Fruit fly (Drosophila melanogaster) whole organism, embryonic: Measurements from ENCODE around the gene Mad.
A peak's percentile ranks its signal among the peaks of the same experiment; 100 is the strongest.

Experiments
- Ada2b ChIP-seq: fragments of 200-800 bp; sonication (Bioruptor generic); IDR thresholded peaks from 2 replicates; pipeline ENCODE4 v1.3.6; 2022; ENCODE audit warnings: missing biosample characterization, missing genetic modification characterization
- Antp ChIP-seq: fragments of 200-800 bp; sonication (Bioruptor generic); optimal IDR thresholded peaks from 3 replicates; lab custom pipeline; 2016; ENCODE audit warnings: missing biosample characterization, missing genetic modification characterization
- Bgb ChIP-seq: fragments of 200-800 bp; sonication (Bioruptor generic); IDR thresholded peaks from 2 replicates; pipeline ENCODE4 v1.3.6; 2022; ENCODE audit warnings: missing biosample characterization, missing genetic modification characterization; ENCODE audit not compliant: partially characterized antibody
- CG1024 ChIP-seq: fragments of 200-800 bp; sonication (Bioruptor generic); IDR thresholded peaks from 2 replicates; pipeline ENCODE4 v1.3.6; 2022; ENCODE audit warnings: missing biosample characterization, missing genetic modification characterization
- CG10959 ChIP-seq: fragments of 200-800 bp; sonication (Bioruptor generic); IDR thresholded peaks from 2 replicates; pipeline ENCODE4 v1.3.6; 2022; ENCODE audit warnings: missing biosample characterization, missing genetic modification characterization
- CG11504 ChIP-seq: fragments of 200-800 bp; sonication (Bioruptor generic); optimal IDR thresholded peaks from 3 replicates; lab custom pipeline; 2019; ENCODE audit warnings: missing biosample characterization, mild to moderate bottlenecking, missing genetic modification characterization, moderate library complexity
- CG11723 ChIP-seq: fragments of 200-800 bp; sonication (Bioruptor generic); optimal IDR thresholded peaks from 2 replicates; lab custom pipeline; 2017; ENCODE audit warnings: missing biosample characterization, mild to moderate bottlenecking, missing genetic modification characterization
- CG13775 ChIP-seq: fragments of 200-800 bp; sonication (Bioruptor generic); optimal IDR thresholded peaks from 3 replicates; lab custom pipeline; 2017; ENCODE audit warnings: missing biosample characterization, mild to moderate bottlenecking, missing genetic modification characterization
- CG14860 ChIP-seq: fragments of 200-800 bp; sonication (Bioruptor generic); IDR thresholded peaks from 3 replicates; pipeline ENCODE4 v1.3.6; 2022; ENCODE audit warnings: missing biosample characterization, missing genetic modification characterization; ENCODE audit not compliant: partially characterized antibody
- CG15073 ChIP-seq: fragments of 200-800 bp; sonication (Bioruptor generic); optimal IDR thresholded peaks from 2 replicates; lab custom pipeline; 2016; ENCODE audit warnings: missing biosample characterization, missing genetic modification characterization
- CG1529 ChIP-seq: fragments of 200-800 bp; sonication (Bioruptor generic); optimal IDR thresholded peaks from 3 replicates; lab custom pipeline; 2018; ENCODE audit warnings: missing biosample characterization, missing genetic modification characterization
- CG15601 ChIP-seq: fragments of 200-800 bp; sonication (Bioruptor generic); optimal IDR thresholded peaks from 3 replicates; lab custom pipeline; 2019; ENCODE audit warnings: missing biosample characterization, mild to moderate bottlenecking, missing genetic modification characterization, moderate library complexity
- CG1792 ChIP-seq: fragments of 200-800 bp; sonication (Bioruptor generic); optimal IDR thresholded peaks from 2 replicates; lab custom pipeline; 2016; ENCODE audit warnings: missing biosample characterization, missing genetic modification characterization
- CG4730 ChIP-seq: fragments of 200-800 bp; sonication (Bioruptor generic); IDR thresholded peaks from 2 replicates; pipeline ENCODE4 v1.3.6; 2022; ENCODE audit warnings: missing biosample characterization, missing genetic modification characterization
- CG8924 ChIP-seq: fragments of 200-800 bp; optimal IDR thresholded peaks from 3 replicates; lab custom pipeline; 2019; ENCODE audit warnings: missing biosample characterization, mild to moderate bottlenecking, missing genetic modification characterization, moderate library complexity
- Chrac-16 ChIP-seq: fragments of 200-800 bp; sonication (Bioruptor generic); optimal IDR thresholded peaks from 3 replicates; lab custom pipeline; 2016; ENCODE audit warnings: missing biosample characterization, missing genetic modification characterization
- Dfd ChIP-seq, 2 experiments: fragments of >200 bp; optimal IDR thresholded peaks; 2 replicates each; lab custom pipeline; 2017; ENCODE audit warnings: missing biosample characterization in 2 of 2, missing genetic modification characterization in 2 of 2
- Ets97D ChIP-seq: fragments of 200-800 bp; sonication (Bioruptor generic); optimal IDR thresholded peaks from 3 replicates; lab custom pipeline; 2016; ENCODE audit warnings: missing biosample characterization, missing genetic modification characterization
- Hand ChIP-seq: fragments of 200-800 bp; sonication (Bioruptor generic); optimal IDR thresholded peaks from 2 replicates; lab custom pipeline; 2017; ENCODE audit warnings: mild to moderate bottlenecking, missing biosample characterization, missing genetic modification reagents, missing genetic modification characterization
- Vsx1 ChIP-seq: fragments of 200-800 bp; sonication (Bioruptor generic); optimal IDR thresholded peaks from 2 replicates; lab custom pipeline; 2017; ENCODE audit warnings: missing biosample characterization, mild to moderate bottlenecking, missing genetic modification characterization, missing genetic modification reagents
- bbx ChIP-seq: fragments of 200-800 bp; sonication (Bioruptor generic); IDR thresholded peaks from 2 replicates; pipeline ENCODE4 v1.3.6; 2022; ENCODE audit warnings: missing biosample characterization, missing genetic modification characterization; ENCODE audit not compliant: partially characterized antibody
- bsh ChIP-seq, 2 experiments: fragments of 200-800 bp; sonication (Bioruptor generic); optimal IDR thresholded peaks; 2 replicates each; lab custom pipeline; 2017 to 2018; ENCODE audit warnings: mild to moderate bottlenecking in 2 of 2, missing biosample characterization in 2 of 2, missing genetic modification characterization in 2 of 2, moderate library complexity in 1 of 2
- cas ChIP-seq: fragments of 200-800 bp; sonication (Bioruptor generic); IDR thresholded peaks from 2 replicates; pipeline ENCODE4 v1.3.6; 2022; ENCODE audit warnings: missing biosample characterization, missing genetic modification characterization
- caup ChIP-seq: fragments of 200-800 bp; sonication (Bioruptor generic); optimal IDR thresholded peaks from 3 replicates; lab custom pipeline; 2017; ENCODE audit warnings: missing biosample characterization, mild to moderate bottlenecking, missing genetic modification characterization, moderate library complexity; ENCODE audit not compliant: severe bottlenecking
- dan ChIP-seq: fragments of 200-800 bp; sonication (Bioruptor generic); IDR thresholded peaks from 2 replicates; pipeline ENCODE4 v1.3.6; 2022; ENCODE audit warnings: missing biosample characterization, missing genetic modification characterization
- dysf ChIP-seq: fragments of 200-800 bp; sonication (Bioruptor generic); IDR thresholded peaks from 3 replicates; pipeline ENCODE4 v1.3.6; 2022; ENCODE audit warnings: missing biosample characterization, missing genetic modification characterization
- eyg ChIP-seq: fragments of 200-800 bp; sonication (Bioruptor generic); optimal IDR thresholded peaks from 3 replicates; lab custom pipeline; 2016; ENCODE audit warnings: missing biosample characterization, missing genetic modification characterization
- grau ChIP-seq: fragments of 200-800 bp; optimal IDR thresholded peaks from 3 replicates; lab custom pipeline; 2019; ENCODE audit warnings: missing biosample characterization, mild to moderate bottlenecking, missing genetic modification characterization, moderate library complexity
- gsb ChIP-seq: fragments of 200-800 bp; sonication (Bioruptor generic); IDR thresholded peaks from 2 replicates; pipeline ENCODE4 v1.3.6; 2022; ENCODE audit warnings: missing biosample characterization, missing genetic modification characterization
- gt ChIP-seq: fragments of 200-800 bp; sonication (Bioruptor generic); IDR thresholded peaks from 2 replicates; pipeline ENCODE4 v1.3.6; 2022; ENCODE audit warnings: missing biosample characterization, missing genetic modification characterization
- ham ChIP-seq: fragments of 200-800 bp; sonication (Bioruptor generic); IDR thresholded peaks from 2 replicates; pipeline ENCODE4 v1.3.6; 2022; ENCODE audit warnings: missing biosample characterization, missing genetic modification characterization
- hb ChIP-seq: fragments of 200-800 bp; sonication (Bioruptor generic); IDR thresholded peaks from 3 replicates; pipeline ENCODE4 v1.3.6; 2022; ENCODE audit warnings: missing biosample characterization, missing genetic modification characterization; ENCODE audit not compliant: partially characterized antibody
- her ChIP-seq: fragments of 200-800 bp; sonication (Bioruptor generic); optimal IDR thresholded peaks from 2 replicates; lab custom pipeline; 2016; ENCODE audit warnings: missing biosample characterization, missing genetic modification characterization
- hkb ChIP-seq, 2 experiments: fragments of 200-800 bp in 1 of 2; fragments of >200 bp in 1 of 2; sonication (Bioruptor generic) in 1 of 2; IDR thresholded peaks in 1 of 2; optimal IDR thresholded peaks in 1 of 2; 2 replicates each; pipeline versions ENCODE4 v1.3.6 to Lab custom; 2017 to 2022; ENCODE audit warnings: missing biosample characterization in 1 of 2, missing genetic modification characterization in 1 of 2
- ind ChIP-seq: fragments of 200-800 bp; sonication (Bioruptor generic); optimal IDR thresholded peaks from 3 replicates; lab custom pipeline; 2016; ENCODE audit warnings: missing biosample characterization, missing genetic modification characterization
- jing ChIP-seq: fragments of 200-800 bp; sonication (Bioruptor generic); optimal IDR thresholded peaks from 2 replicates; lab custom pipeline; 2018; ENCODE audit warnings: missing biosample characterization, mild to moderate bottlenecking, missing genetic modification characterization
- maf-S ChIP-seq: fragments of 200-800 bp; sonication (Bioruptor generic); optimal IDR thresholded peaks from 2 replicates; lab custom pipeline; 2016; ENCODE audit warnings: missing biosample characterization, missing genetic modification characterization
- pho ChIP-seq: fragments of 200-800 bp; sonication (Bioruptor generic); optimal IDR thresholded peaks from 2 replicates; lab custom pipeline; 2016; ENCODE audit warnings: missing biosample characterization, missing genetic modification characterization
- pzg ChIP-seq: fragments of 200-800 bp; sonication (Bioruptor generic); optimal IDR thresholded peaks from 3 replicates; lab custom pipeline; 2018; ENCODE audit warnings: missing biosample characterization, mild to moderate bottlenecking, missing genetic modification characterization, moderate library complexity
- run ChIP-seq: fragments of 200-800 bp; sonication (Bioruptor generic); optimal IDR thresholded peaks from 3 replicates; lab custom pipeline; 2018; ENCODE audit warnings: missing biosample characterization, mild to moderate bottlenecking, missing genetic modification characterization
- sc ChIP-seq, 3 experiments: fragments of >200 bp in 2 of 3; fragments of 200-800 bp in 1 of 3; sonication (Bioruptor generic) in 1 of 3; optimal IDR thresholded peaks; 2 replicates in 2 of 3; 3 replicates in 1 of 3; lab custom pipeline; 2017; ENCODE audit warnings: mild to moderate bottlenecking in 1 of 3, missing biosample characterization in 1 of 3, missing genetic modification characterization in 1 of 3, missing genetic modification reagents in 1 of 3
- schlank ChIP-seq: fragments of 200-800 bp; sonication (Bioruptor generic); optimal IDR thresholded peaks from 2 replicates; lab custom pipeline; 2018; ENCODE audit warnings: missing biosample characterization, mild to moderate bottlenecking, missing genetic modification characterization
- sd ChIP-seq: fragments of 200-800 bp; sonication (Bioruptor generic); optimal IDR thresholded peaks from 3 replicates; lab custom pipeline; 2018; ENCODE audit warnings: missing biosample characterization, mild to moderate bottlenecking, missing genetic modification characterization, moderate library complexity
- tll ChIP-seq, 2 experiments: fragments of 200-800 bp in 1 of 2; fragments of >200 bp in 1 of 2; sonication (Bioruptor generic) in 1 of 2; optimal IDR thresholded peaks; 2 replicates each; lab custom pipeline; 2017 to 2019; ENCODE audit warnings: missing biosample characterization in 2 of 2, missing genetic modification characterization in 2 of 2, mild to moderate bottlenecking in 1 of 2, moderate library complexity in 1 of 2
- toy ChIP-seq: fragments of 200-800 bp; sonication (Bioruptor generic); IDR thresholded peaks from 2 replicates; pipeline ENCODE4 v1.3.6; 2022; ENCODE audit warnings: missing biosample characterization, missing genetic modification characterization
- twi ChIP-seq: fragments of 200-800 bp; optimal IDR thresholded peaks from 2 replicates; lab custom pipeline; 2019; ENCODE audit warnings: missing biosample characterization, mild to moderate bottlenecking, missing genetic modification characterization, moderate library complexity
- tx ChIP-seq: fragments of 200-800 bp; sonication (Bioruptor generic); optimal IDR thresholded peaks from 2 replicates; lab custom pipeline; 2016; ENCODE audit warnings: missing biosample characterization, missing genetic modification characterization

The Mad gene

dm6 chr2L:3152696-3153613 lies 6.5 kb downstream of the Mad start (continued):
- TF ChIP-seq tll (GFP tag; optimal IDR thresholded peaks at IDR 0.05; lab: Kevin White, UChicago) (no peak), ind (peak; percentile 95), gsb (GFP tag; lab: Robert Waterston, UW) (peak; percentile 53; the same call in 1 of the 2 replicates), schlank (tag; lab: Kevin White, UChicago) (peak; percentile 47), caup (peak; percentile 79), CG1792 (GFP tag; lab: Kevin White, UChicago) (peak; percentile 94), CG14860 (GFP tag; lab: Robert Waterston, UW) (no peak), sc (optimal IDR thresholded peaks at IDR 0.05; lab: Kevin White, UChicago) (no peak), sc (GFP tag; optimal IDR thresholded peaks at IDR 0.05; lab: Kevin White, UChicago) (peak; percentile 94), CG15073 (GFP tag; lab: Kevin White, UChicago) (peak; percentile 79), Ada2b (GFP tag; lab: Robert Waterston, UW) (peak; percentile 91), CG13775 (GFP tag; lab: Kevin White, UChicago) (peak; percentile 87), tx (GFP tag; lab: Kevin White, UChicago) (peak; percentile 95), Ets97D (peak; percentile 83), ham (GFP tag; lab: Robert Waterston, UW) (peak; percentile 60; the same call in 1 of the 2 replicates), CG8924 (tag; lab: Kevin White, UChicago) (peak; percentile 97), maf-S (GFP tag; lab: Kevin White, UChicago) (peak; percentile 94), CG15601 (tag; lab: Kevin White, UChicago) (peak; percentile 95), Hand (peak; percentile 8), hb (GFP tag; lab: Robert Waterston, UW) (no peak), CG11504 (tag; lab: Kevin White, UChicago) (peak; percentile 95), grau (tag; lab: Kevin White, UChicago) (peak; percentile 90), Dfd (GFP tag; optimal IDR thresholded peaks at IDR 0.05; lab: Kevin White, UChicago) (no peak), bbx (no peak), Chrac-16 (GFP tag; lab: Kevin White, UChicago) (peak; percentile 91), hkb (optimal IDR thresholded peaks at IDR 0.05; lab: Kevin White, UChicago) (no peak), hkb (GFP tag; IDR thresholded peaks at IDR 0.05; lab: Robert Waterston, UW) (peak; percentile 96), her (peak; percentile 92), Antp (GFP tag; lab: Kevin White, UChicago) (peak; percentile 96), CG10959 (GFP tag; lab: Robert Waterston, UW) (peak; percentile 94), toy (GFP tag; lab: Robert Waterston, UW) (peak; percentile 66), twi (tag; lab: Kevin White, UChicago) (peak; percentile 91), CG1024 (peak; percentile 94), CG11723 (GFP tag; lab: Kevin White, UChicago) (peak; percentile 82), dysf (GFP tag; lab: Robert Waterston, UW) (peak; percentile 95), eyg (peak; percentile 92), gt (GFP tag; lab: Robert Waterston, UW) (peak; percentile 92), CG4730 (peak; percentile 93), dan (GFP tag; lab: Robert Waterston, UW) (peak; percentile 83), bsh (GFP tag; optimal IDR thresholded peaks at IDR 0.05; lab: Kevin White, UChicago) (peak; percentile 53 to 98), pho (GFP tag; lab: Kevin White, UChicago) (peak; percentile 71), cas (peak; percentile 70), CG1529 (GFP tag; lab: Kevin White, UChicago) (peak; percentile 93), Vsx1 (peak; percentile 83), sd (tag; lab: Kevin White, UChicago) (peak; percentile 64), run (peak; percentile 87), jing (peak; percentile 95), Bgb (GFP tag; lab: Robert Waterston, UW) (no peak), pzg (no peak)
